ENCODE assay signal across 5 fruit fly cellular contexts in genomic region chr3R:11564792-11565402, dm6.
TF ChIP-seq lines count a peak whose summit lies in the region.

No protein-coding gene starts in this region.

- TF ChIP-seq CTCF in whole organism, embryonic (GFP tag; optimal IDR thresholded peaks at IDR 0.05; lab: Kevin White, UChicago): no peak

TF ChIP-seq in whole organism, adult, 20 proteins besides CTCF, POLR2A, EP300 and RAD21 (continues in another document):
- TF ChIP-seq CG12768 (GFP tag; optimal IDR thresholded peaks at IDR 0.05; lab: Kevin White, UChicago): no peak
- no peak for TF ChIP-seq ovo (GFP tag; optimal IDR thresholded peaks at IDR 0.05; lab: Kevin White, UChicago)
- no peak for TF ChIP-seq CG11617 (GFP tag; optimal IDR thresholded peaks at IDR 0.05; lab: Kevin White, UChicago)
- no peak for TF ChIP-seq bab1 (GFP tag; optimal IDR thresholded peaks at IDR 0.05; lab: Kevin White, UChicago)
- TF ChIP-seq CG33017 (tag; optimal IDR thresholded peaks at IDR 0.05; lab: Kevin White, UChicago): no peak
- TF ChIP-seq CG1620 (GFP tag; optimal IDR thresholded peaks at IDR 0.05; lab: Kevin White, UChicago): no peak
- no peak for TF ChIP-seq CG7101 (tag; optimal IDR thresholded peaks at IDR 0.05; lab: Kevin White, UChicago)
- peak; percentile 24 for TF ChIP-seq pad (GFP tag; optimal IDR thresholded peaks at IDR 0.05; lab: Kevin White, UChicago)
- TF ChIP-seq CG5204 (GFP tag; optimal IDR thresholded peaks at IDR 0.05; lab: Kevin White, UChicago): no peak
- TF ChIP-seq Clk (GFP tag; optimal IDR thresholded peaks at IDR 0.05; lab: Kevin White, UChicago): no peak
- TF ChIP-seq toe (GFP tag; optimal IDR thresholded peaks at IDR 0.05; lab: Kevin White, UChicago): no peak
- TF ChIP-seq Crg-1 (GFP tag; optimal IDR thresholded peaks at IDR 0.05; lab: Kevin White, UChicago): no peak
- peak; percentile 90 for TF ChIP-seq kay (GFP tag; lab: Kevin White, UChicago; ENCODE audit: borderline replicate concordance)
- TF ChIP-seq cnc (optimal IDR thresholded peaks at IDR 0.05; lab: Kevin White, UChicago): no peak
- TF ChIP-seq CG7045 (GFP tag; optimal IDR thresholded peaks at IDR 0.05; lab: Kevin White, UChicago): no peak
- TF ChIP-seq Mnt (GFP tag; optimal IDR thresholded peaks at IDR 0.05; lab: Kevin White, UChicago): no peak
- TF ChIP-seq Hr96 (GFP tag; optimal IDR thresholded peaks at IDR 0.05; lab: Kevin White, UChicago): no peak
- peak; percentile 55 for TF ChIP-seq tj (GFP tag; optimal IDR thresholded peaks at IDR 0.05; lab: Kevin White, UChicago)
- TF ChIP-seq CG14711 (tag; optimal IDR thresholded peaks at IDR 0.05; lab: Kevin White, UChicago): no peak

TF ChIP-seq in whole organism, embryonic, 481 proteins besides CTCF, POLR2A, EP300 and RAD21:
- TF ChIP-seq sug (tag; optimal IDR thresholded peaks at IDR 0.05; lab: Kevin White, UChicago) (peak; percentile 1), CG34376 (GFP tag; optimal IDR thresholded peaks at IDR 0.05; lab: Kevin White, UChicago) (peak; percentile 1), CG1602 (GFP tag; optimal IDR thresholded peaks at IDR 0.05; lab: Kevin White, UChicago) (no peak), CG10565 (GFP tag; optimal IDR thresholded peaks at IDR 0.05; lab: Kevin White, UChicago) (no peak), exex (tag; optimal IDR thresholded peaks at IDR 0.05; lab: Kevin White, UChicago) (peak; percentile 95), grn (GFP tag; optimal IDR thresholded peaks at IDR 0.05; lab: Kevin White, UChicago) (peak; percentile 26), gcm (GFP tag; optimal IDR thresholded peaks at IDR 0.05; lab: Kevin White, UChicago) (peak; percentile 66), eve (GFP tag; optimal IDR thresholded peaks at IDR 0.05; lab: Kevin White, UChicago) (peak in 1 of 2 experiments; percentile 40), Ets97D (GFP tag; optimal IDR thresholded peaks at IDR 0.05; lab: Kevin White, UChicago) (no peak), slou (GFP tag; optimal IDR thresholded peaks at IDR 0.05; lab: Kevin White, UChicago) (no peak), wor (GFP tag; IDR thresholded peaks at IDR 0.05; lab: Robert Waterston, UW) (no peak), wek (GFP tag; optimal IDR thresholded peaks at IDR 0.05; lab: Kevin White, UChicago) (no peak), CG7745 (tag; optimal IDR thresholded peaks at IDR 0.05; lab: Kevin White, UChicago) (no peak), Med (GFP tag; lab: Kevin White, UChicago) (peak; percentile 23), CG2678 (tag; optimal IDR thresholded peaks at IDR 0.05; lab: Kevin White, UChicago) (peak; percentile 4), mirr (GFP tag; optimal IDR thresholded peaks at IDR 0.05; lab: Kevin White, UChicago) (peak; percentile 35), corto (GFP tag; optimal IDR thresholded peaks at IDR 0.05; lab: Kevin White, UChicago) (peak; percentile 51), lbe (GFP tag; optimal IDR thresholded peaks at IDR 0.05; lab: Kevin White, UChicago) (peak; percentile 0), CG42726 (GFP tag; IDR thresholded peaks at IDR 0.05; lab: Robert Waterston, UW; ENCODE audit: partially characterized antibody) (no peak)

TF ChIP-seq in whole organism, prepupa, 60 proteins besides CTCF, POLR2A, EP300 and RAD21:
- no peak for TF ChIP-seq dsx (GFP tag; optimal IDR thresholded peaks at IDR 0.05; lab: Kevin White, UChicago; ENCODE audit: poor library complexity, severe bottlenecking)
- TF ChIP-seq svp (GFP tag; lab: Kevin White, UChicago): peak; percentile 96
- TF ChIP-seq esn (GFP tag; optimal IDR thresholded peaks at IDR 0.05; lab: Kevin White, UChicago): no peak
- peak; percentile 12 for TF ChIP-seq Eip93F (GFP tag; optimal IDR thresholded peaks at IDR 0.05; lab: Kevin White, UChicago)
- TF ChIP-seq dac (GFP tag; optimal IDR thresholded peaks at IDR 0.05; lab: Kevin White, UChicago): no peak
- no peak for TF ChIP-seq CG6163 (GFP tag; IDR thresholded peaks at IDR 0.05; lab: Robert Waterston, UW)
- TF ChIP-seq Eip75B (GFP tag; optimal IDR thresholded peaks at IDR 0.05; lab: Kevin White, UChicago): no peak
- no peak for TF ChIP-seq CG8319 (GFP tag; optimal IDR thresholded peaks at IDR 0.05; lab: Kevin White, UChicago)
- TF ChIP-seq CG3919 (GFP tag; optimal IDR thresholded peaks at IDR 0.05; lab: Kevin White, UChicago): no peak
- TF ChIP-seq OdsH (GFP tag; optimal IDR thresholded peaks at IDR 0.05; lab: Kevin White, UChicago): no peak
- TF ChIP-seq Sox102F (GFP tag; optimal IDR thresholded peaks at IDR 0.05; lab: Kevin White, UChicago): peak; percentile 0
- TF ChIP-seq Hr38 (GFP tag; optimal IDR thresholded peaks at IDR 0.05; lab: Kevin White, UChicago): no peak
- peak; percentile 18 for TF ChIP-seq Eip78C (GFP tag; lab: Kevin White, UChicago)
- peak; percentile 32 for TF ChIP-seq vri (GFP tag; optimal IDR thresholded peaks at IDR 0.05; lab: Kevin White, UChicago)

TF ChIP-seq in whole organism, pupa, 21 proteins besides CTCF, POLR2A, EP300 and RAD21:
- TF ChIP-seq rn (GFP tag; IDR thresholded peaks at IDR 0.05; lab: Robert Waterston, UW): no peak
- TF ChIP-seq EcR (GFP tag; optimal IDR thresholded peaks at IDR 0.05; lab: Kevin White, UChicago): peak; percentile 84
- TF ChIP-seq Snoo (tag; optimal IDR thresholded peaks at IDR 0.05; lab: Kevin White, UChicago): no peak
- TF ChIP-seq CG14655 (GFP tag; optimal IDR thresholded peaks at IDR 0.05; lab: Kevin White, UChicago): no peak

TF ChIP-seq in whole organism, wandering third instar larva, 38 proteins besides CTCF, POLR2A, EP300 and RAD21:
- TF ChIP-seq Rel (GFP tag; optimal IDR thresholded peaks at IDR 0.05; lab: Kevin White, UChicago) (no peak), Rel (tag; optimal IDR thresholded peaks at IDR 0.05; lab: Kevin White, UChicago) (peak; percentile 61), Hnf4 (GFP tag; optimal IDR thresholded peaks at IDR 0.05; lab: Kevin White, UChicago) (peak; percentile 27), N (GFP tag; optimal IDR thresholded peaks at IDR 0.05; lab: Kevin White, UChicago) (no peak), CrebA (GFP tag; optimal IDR thresholded peaks at IDR 0.05; lab: Kevin White, UChicago; ENCODE audit: borderline replicate concordance) (peak; percentile 68), tai (GFP tag; optimal IDR thresholded peaks at IDR 0.05; lab: Kevin White, UChicago) (peak; percentile 3), HLH106 (tag; optimal IDR thresholded peaks at IDR 0.05; lab: Kevin White, UChicago) (no peak), CG9705 (GFP tag; optimal IDR thresholded peaks at IDR 0.05; lab: Kevin White, UChicago) (peak; percentile 21), Sp1 (GFP tag; optimal IDR thresholded peaks at IDR 0.05; lab: Kevin White, UChicago) (peak; percentile 56)
TF ChIP-seq in whole organism, wandering third instar larva: peak in this region for 6.
